Worm (Caenorhabditis elegans): ENCODE results near the gene R03H10.6.
"Not testable (repeated sequence)": the region's sequence is repeated elsewhere in the genome, so short reads cannot be mapped to it uniquely, and the experiment has no call there.

The R03H10.6 gene

DNA sequence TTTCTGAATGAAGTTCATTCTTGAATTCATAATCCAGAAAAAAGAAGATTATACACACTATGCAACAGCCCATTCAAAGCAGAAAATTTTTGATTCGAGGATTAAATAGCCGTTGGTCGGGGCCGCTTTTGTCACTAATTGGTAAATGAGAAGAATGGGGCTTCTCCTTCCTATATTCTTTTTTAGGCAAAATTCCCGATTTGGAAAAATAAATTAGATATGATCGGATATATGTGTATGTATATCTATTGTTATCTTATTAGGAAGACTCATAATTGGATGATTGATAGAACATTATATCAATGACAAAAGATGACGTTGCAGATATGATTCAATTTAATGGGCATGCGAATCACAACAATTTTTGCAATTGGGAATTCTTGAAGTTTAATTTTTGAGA lies 23.1 kb downstream of the R03H10.6 start:
- TF ChIP-seq attf-6 (GFP tag; IDR thresholded peaks at IDR 0.05) (no peak), Y53F4B.3 (GFP tag; IDR thresholded peaks at IDR 0.05) (no peak), tlf-1 (GFP tag; optimal IDR thresholded peaks at IDR 0.05) (no peak), Y67H2A.10 (GFP tag; conservative IDR thresholded peaks at IDR 0.05) (no peak), xnd-1 (tag; optimal IDR thresholded peaks at IDR 0.05) (no peak), gei-17 (GFP tag; optimal IDR thresholded peaks at IDR 0.05) (no peak), lir-1 (GFP tag; conservative IDR thresholded peaks at IDR 0.05) (no peak), ztf-22 (GFP tag; optimal IDR thresholded peaks at IDR 0.05) (no peak), T26A5.8 (tag; optimal IDR thresholded peaks at IDR 0.05) (no peak), madf-10 (tag; optimal IDR thresholded peaks at IDR 0.05) (no peak), rcor-1 (GFP tag; IDR thresholded peaks at IDR 0.05) (no peak), lsl-1 (GFP tag; optimal IDR thresholded peaks at IDR 0.05) (no peak)

DNA sequence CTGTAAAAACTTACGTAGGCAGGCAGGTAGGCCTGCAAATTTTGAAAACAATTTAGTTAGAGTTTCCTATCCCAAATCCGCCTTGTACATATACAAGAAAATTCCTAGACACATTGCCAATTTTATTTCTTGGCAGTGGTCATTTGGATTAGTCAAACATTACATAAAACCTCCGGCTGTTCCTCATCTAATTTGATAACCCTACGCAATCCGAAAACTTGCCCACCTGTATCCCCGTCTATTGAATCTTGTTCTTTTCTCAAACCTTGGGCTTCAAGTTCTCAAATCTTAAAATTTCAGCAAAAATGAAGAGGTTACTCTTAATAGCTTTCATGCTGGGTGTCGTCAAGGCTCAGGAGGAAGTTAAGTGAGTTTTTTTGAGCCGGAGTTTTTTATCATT lies 27.3 kb downstream of the R03H10.6 start, which contains the start of gene F56D3.1:
TSS of gene F56D3.1 (plus strand) at position 301 of the 400 bp plus-strand sequence.
- no peak for TF ChIP-seq dpff-1 (tag; optimal IDR thresholded peaks at IDR 0.05)

DNA sequence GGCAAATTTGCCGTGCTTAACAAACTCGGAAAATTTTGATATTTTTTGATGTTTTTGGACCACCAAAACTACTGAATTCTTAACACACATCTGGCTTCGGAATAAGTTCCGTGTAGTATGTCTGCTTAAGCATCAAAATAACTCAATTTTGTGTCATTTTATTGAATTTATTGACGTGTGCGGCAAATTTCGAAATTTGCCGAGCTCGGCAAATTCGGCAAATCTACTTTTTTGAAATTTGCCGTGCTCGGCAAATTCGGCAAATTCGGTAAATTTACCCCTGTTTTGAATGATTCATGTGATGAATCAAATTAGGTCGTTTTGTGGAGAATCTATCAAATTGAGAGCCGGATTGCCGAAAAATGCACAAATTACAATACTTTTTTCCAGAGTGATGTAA lies 38.0 kb downstream of the R03H10.6 start, which contains the start of gene ast-1:
TSS of gene ast-1 (minus strand) at position 101 of the 400 bp plus-strand sequence.
- TF ChIP-seq snpc-4 (GFP tag; optimal IDR thresholded peaks at IDR 0.05); snpc-4 (tag; optimal IDR thresholded peaks at IDR 0.05); F55B11.4 (tag; optimal IDR thresholded peaks at IDR 0.05; ENCODE audit: borderline replicate concordance, insufficient read depth); lsy-27 (tag; optimal IDR thresholded peaks at IDR 0.05; ENCODE audit: borderline replicate concordance, insufficient read depth): not testable (repeated sequence)

DNA sequence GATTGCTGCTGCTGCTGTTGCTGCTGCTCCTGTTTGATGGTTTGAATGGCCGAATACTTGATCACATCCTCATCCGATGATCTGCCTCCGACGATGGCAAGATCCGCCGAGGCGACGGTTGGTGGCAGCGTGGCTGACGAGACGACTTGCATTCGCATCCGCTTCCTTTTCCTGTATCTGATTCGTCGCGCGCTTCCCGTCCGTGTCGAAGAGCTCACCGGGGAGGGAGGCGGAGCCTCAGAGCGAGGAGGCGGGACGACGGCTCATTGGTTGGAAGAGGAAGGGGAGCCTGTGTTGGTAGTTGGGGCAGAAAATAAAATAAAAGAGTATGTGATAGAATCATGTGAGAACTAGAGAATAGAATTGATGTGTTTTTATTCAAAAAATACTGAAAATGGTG lies 38.6 kb downstream of the R03H10.6 start:
- TF ChIP-seq zfh-2 (GFP tag; conservative IDR thresholded peaks at IDR 0.05): peak; percentile 93
- TF ChIP-seq egrh-3 (GFP tag; IDR thresholded peaks at IDR 0.05): peak; percentile 80
- TF ChIP-seq F10E7.11 (tag; optimal IDR thresholded peaks at IDR 0.05): no peak

DNA sequence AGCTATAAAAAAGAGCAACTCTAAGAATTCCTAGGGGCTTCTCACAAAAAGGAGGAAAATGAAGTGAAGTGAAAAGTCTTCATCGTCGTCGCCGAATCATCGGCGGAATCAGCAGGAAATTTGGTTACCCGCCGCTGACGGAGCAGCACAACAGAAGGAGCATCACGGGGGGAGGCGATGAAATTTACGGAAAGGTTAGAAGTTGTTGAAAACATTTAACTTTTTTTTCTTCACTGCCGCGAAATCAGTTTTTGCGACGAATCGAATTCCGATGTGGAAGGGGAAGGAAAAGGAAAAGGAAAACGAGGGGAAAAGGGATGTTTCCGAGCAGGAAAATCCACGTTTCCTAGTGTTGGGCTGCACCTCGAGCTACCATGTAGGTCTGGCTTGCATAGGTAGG lies 40.0 kb downstream of the R03H10.6 start:
- TF ChIP-seq nfyb-1 (GFP tag; IDR thresholded peaks at IDR 0.05): no peak
- TF ChIP-seq zfh-2 (GFP tag; conservative IDR thresholded peaks at IDR 0.05): peak; percentile 57

DNA sequence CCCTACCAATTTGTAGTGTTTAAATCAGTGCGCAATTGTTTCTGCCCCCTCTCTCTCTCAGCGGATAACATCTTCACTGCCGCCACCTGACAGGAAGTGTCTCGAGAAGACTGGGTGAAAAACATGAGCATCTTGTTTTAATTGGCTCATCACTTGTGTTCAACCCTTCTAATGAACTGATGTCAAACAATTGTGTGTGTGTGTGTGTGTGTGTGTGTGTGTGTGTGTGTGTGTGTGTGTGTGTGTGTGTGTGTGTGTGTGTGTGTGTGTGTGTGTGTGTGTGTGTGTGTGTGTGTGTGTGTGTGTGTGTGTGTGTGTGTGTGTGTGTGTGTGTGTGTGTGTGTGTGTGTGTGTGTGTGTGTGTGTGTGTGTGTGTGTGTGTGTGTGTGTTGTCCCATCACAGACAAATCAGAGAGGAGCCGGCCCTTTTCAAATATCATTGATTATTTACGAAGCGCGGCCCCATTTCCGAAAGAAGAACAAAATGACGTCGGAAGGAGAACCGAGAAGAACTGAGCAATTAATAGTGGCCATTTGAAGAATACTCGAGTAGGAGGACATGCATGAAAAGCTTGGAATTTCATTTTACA lies 43.1 kb downstream of the R03H10.6 start:
- TF ChIP-seq egrh-3 (GFP tag; IDR thresholded peaks at IDR 0.05) (peak; percentile 48), ztf-22 (GFP tag; optimal IDR thresholded peaks at IDR 0.05) (peak; percentile 12), lin-54 (GFP tag; optimal IDR thresholded peaks at IDR 0.05) (peak; percentile 1), lsl-1 (GFP tag; optimal IDR thresholded peaks at IDR 0.05) (peak; percentile 9), ztf-3 (GFP tag; optimal IDR thresholded peaks at IDR 0.05) (peak; percentile 69), attf-5 (GFP tag; optimal IDR thresholded peaks at IDR 0.05) (peak; percentile 11), zfh-2 (GFP tag; conservative IDR thresholded peaks at IDR 0.05) (0 out of 2 replicates have a peak, but pooled peaks have one; percentile 29), lir-1 (GFP tag; conservative IDR thresholded peaks at IDR 0.05) (0 out of 2 replicates have a peak, but pooled peaks have one; percentile 38)

DNA sequence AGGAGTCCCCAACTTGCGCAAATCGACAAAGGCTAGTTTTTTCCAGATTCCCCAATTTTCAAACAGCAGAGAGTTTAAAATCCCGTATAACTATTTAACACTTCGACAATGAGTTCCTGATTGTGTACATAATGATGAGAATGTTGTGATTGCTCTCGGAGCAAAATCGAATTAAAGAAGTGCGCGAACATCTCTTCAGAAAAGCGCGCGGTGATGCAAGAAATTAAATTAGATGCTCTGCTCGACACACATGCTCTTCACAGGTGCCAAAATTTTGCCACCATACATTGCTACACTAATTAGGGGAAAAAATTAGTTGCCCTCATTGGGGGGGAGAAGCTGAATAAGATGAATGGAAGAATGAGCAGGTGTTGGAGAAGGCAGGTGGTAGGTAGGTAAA lies 43.8 kb downstream of the R03H10.6 start:
- TF ChIP-seq ZK185.1 (tag; optimal IDR thresholded peaks at IDR 0.05; ENCODE audit: poor library complexity, severe bottlenecking) (no peak), hlh-26 (GFP tag; conservative IDR thresholded peaks at IDR 0.05) (no peak)
